Fruit fly (Drosophila melanogaster): ENCODE results near the gene Pex12.

Pex12 gene

dm6 chr2L:865851-866250 lies 50.1 kb downstream of the Pex12 start (continued):
- TF ChIP-seq zen2 (GFP tag; IDR thresholded peaks at IDR 0.05; ENCODE audit: partially characterized antibody) (no peak), CG12104 (GFP tag; optimal IDR thresholded peaks at IDR 0.05) (peak; percentile 95), Nf-YA (GFP tag; IDR thresholded peaks at IDR 0.05) (peak; percentile 92), CG42726 (GFP tag; IDR thresholded peaks at IDR 0.05; ENCODE audit: partially characterized antibody) (no peak), fd64A (GFP tag; optimal IDR thresholded peaks at IDR 0.05) (peak; percentile 91), ewg (GFP tag; optimal IDR thresholded peaks at IDR 0.05) (peak; percentile 91), CG4820 (GFP tag; optimal IDR thresholded peaks at IDR 0.05) (peak; percentile 96), Asciz (GFP tag; optimal IDR thresholded peaks at IDR 0.05) (peak; percentile 95), CG32767 (GFP tag; IDR thresholded peaks at IDR 0.05) (peak; percentile 93), CG14667 (GFP tag; IDR thresholded peaks at IDR 0.05) (peak; percentile 91), gro (GFP tag; optimal IDR thresholded peaks at IDR 0.05) (peak; percentile 96), CG10959 (GFP tag; IDR thresholded peaks at IDR 0.05) (peak; percentile 91), Dek (tag; optimal IDR thresholded peaks at IDR 0.05) (peak; percentile 96), CG13296 (GFP tag; optimal IDR thresholded peaks at IDR 0.05) (peak; percentile 94), CG12744 (GFP tag; optimal IDR thresholded peaks at IDR 0.05) (peak; percentile 93), CG10565 (GFP tag; optimal IDR thresholded peaks at IDR 0.05) (peak; percentile 84), h (optimal IDR thresholded peaks at IDR 0.05) (no peak), CG7372 (GFP tag; IDR thresholded peaks at IDR 0.05) (peak; percentile 95), Doc2 (GFP tag; IDR thresholded peaks at IDR 0.05) (peak; percentile 73), Hsf (GFP tag; optimal IDR thresholded peaks at IDR 0.05) (peak; percentile 96), lola (GFP tag; optimal IDR thresholded peaks at IDR 0.05) (peak in 1 of 3 experiments; percentile 93), E2f1 (GFP tag; IDR thresholded peaks at IDR 0.05) (peak; percentile 95), scrt (GFP tag; optimal IDR thresholded peaks at IDR 0.05) (peak; percentile 92), cg (GFP tag; optimal IDR thresholded peaks at IDR 0.05) (peak; percentile 16), onecut (GFP tag; IDR thresholded peaks at IDR 0.05) (peak; percentile 93), lmd (GFP tag; IDR thresholded peaks at IDR 0.05) (peak; percentile 96), CG11696 (GFP tag; IDR thresholded peaks at IDR 0.05) (peak; percentile 80), Nf-YB (GFP tag; optimal IDR thresholded peaks at IDR 0.05) (peak; percentile 84), CHES-1-like (GFP tag; optimal IDR thresholded peaks at IDR 0.05) (peak; percentile 92), ab (GFP tag; optimal IDR thresholded peaks at IDR 0.05) (peak; percentile 90), ken (GFP tag; IDR thresholded peaks at IDR 0.05) (peak; percentile 97), CG15514 (GFP tag; optimal IDR thresholded peaks at IDR 0.05) (peak; percentile 85), CG8944 (GFP tag; optimal IDR thresholded peaks at IDR 0.05) (peak; percentile 94), dimm (GFP tag; IDR thresholded peaks at IDR 0.05) (peak; percentile 87), H2.0 (GFP tag; IDR thresholded peaks at IDR 0.05) (peak; percentile 97), wor (GFP tag; IDR thresholded peaks at IDR 0.05) (peak; percentile 94), CG10209 (GFP tag; optimal IDR thresholded peaks at IDR 0.05) (peak; percentile 95), CG10462 (GFP tag; optimal IDR thresholded peaks at IDR 0.05) (peak; percentile 91), Antp (GFP tag; optimal IDR thresholded peaks at IDR 0.05) (peak; percentile 93), bowl (GFP tag; IDR thresholded peaks at IDR 0.05) (peak; percentile 92), CG33557 (GFP tag; optimal IDR thresholded peaks at IDR 0.05) (peak; percentile 86), danr (GFP tag; IDR thresholded peaks at IDR 0.05) (peak; percentile 93), luna (GFP tag; optimal IDR thresholded peaks at IDR 0.05) (peak; percentile 83), oc (tag; optimal IDR thresholded peaks at IDR 0.05) (peak; percentile 97), usp (GFP tag; optimal IDR thresholded peaks at IDR 0.05) (no peak), dan (GFP tag; IDR thresholded peaks at IDR 0.05) (peak; percentile 80), CG4617 (GFP tag; optimal IDR thresholded peaks at IDR 0.05; ENCODE audit: borderline replicate concordance) (peak; percentile 92), Hmr (GFP tag; optimal IDR thresholded peaks at IDR 0.05) (peak; percentile 96), gce (GFP tag; IDR thresholded peaks at IDR 0.05) (peak; percentile 97), CG10431 (GFP tag; optimal IDR thresholded peaks at IDR 0.05) (peak; percentile 68), Fer3 (tag; optimal IDR thresholded peaks at IDR 0.05) (peak; percentile 96)
